In genomic region chr3R:25445546-25446400, dm6 we compare ENCODE assay signal across 5 fruit fly cellular contexts.
TF ChIP-seq lines count a peak whose summit lies in the region.

No protein-coding gene starts in this region.

- no peak for TF ChIP-seq CTCF in whole organism, embryonic (GFP tag; optimal IDR thresholded peaks at IDR 0.05; lab: Kevin White, UChicago)

TF ChIP-seq in whole organism, adult, 20 proteins besides CTCF, POLR2A, EP300 and RAD21:
- no peak for TF ChIP-seq Crg-1 (GFP tag; optimal IDR thresholded peaks at IDR 0.05; lab: Kevin White, UChicago)
- TF ChIP-seq toe (GFP tag; optimal IDR thresholded peaks at IDR 0.05; lab: Kevin White, UChicago): no peak
- no peak for TF ChIP-seq Hr96 (GFP tag; optimal IDR thresholded peaks at IDR 0.05; lab: Kevin White, UChicago)
- no peak for TF ChIP-seq tj (GFP tag; optimal IDR thresholded peaks at IDR 0.05; lab: Kevin White, UChicago)
- TF ChIP-seq kay (GFP tag; lab: Kevin White, UChicago; ENCODE audit: borderline replicate concordance): peak; percentile 12
- TF ChIP-seq CG12768 (GFP tag; optimal IDR thresholded peaks at IDR 0.05; lab: Kevin White, UChicago): no peak
- TF ChIP-seq Clk (GFP tag; optimal IDR thresholded peaks at IDR 0.05; lab: Kevin White, UChicago): no peak
TF ChIP-seq in whole organism, adult: peak in this region for 1.

TF ChIP-seq in whole organism, embryonic, 481 proteins besides CTCF, POLR2A, EP300 and RAD21 (continues in another document):
- peak; percentile 64 for TF ChIP-seq HHEX (GFP tag; optimal IDR thresholded peaks at IDR 0.05; lab: Kevin White, UChicago)
- TF ChIP-seq CG13775 (GFP tag; optimal IDR thresholded peaks at IDR 0.05; lab: Kevin White, UChicago): peak; percentile 51
- TF ChIP-seq CG9609 (GFP tag; optimal IDR thresholded peaks at IDR 0.05; lab: Kevin White, UChicago): peak; percentile 60
- TF ChIP-seq CG15011 (GFP tag; optimal IDR thresholded peaks at IDR 0.05; lab: Kevin White, UChicago): peak; percentile 29
- TF ChIP-seq CG8765 (GFP tag; IDR thresholded peaks at IDR 0.05; lab: Robert Waterston, UW): peak; percentile 35; the same call in 1 of the 2 replicates
- TF ChIP-seq sug (tag; optimal IDR thresholded peaks at IDR 0.05; lab: Kevin White, UChicago): no peak
- TF ChIP-seq Hr51 (GFP tag; optimal IDR thresholded peaks at IDR 0.05; lab: Kevin White, UChicago): peak; percentile 47 to 68
- peak; percentile 52; the same call in 1 of the 2 replicates for TF ChIP-seq Nf-YA (GFP tag; IDR thresholded peaks at IDR 0.05; lab: Robert Waterston, UW)
- peak; percentile 78 for TF ChIP-seq CG17361 (GFP tag; IDR thresholded peaks at IDR 0.05; lab: Robert Waterston, UW)
- TF ChIP-seq CG16813 (GFP tag; IDR thresholded peaks at IDR 0.05; lab: Robert Waterston, UW; ENCODE audit: partially characterized antibody): no peak
- TF ChIP-seq CG11093 (GFP tag; IDR thresholded peaks at IDR 0.05; lab: Robert Waterston, UW): peak; percentile 68
- TF ChIP-seq dmrt99B (tag; optimal IDR thresholded peaks at IDR 0.05; lab: Kevin White, UChicago): peak; percentile 77
- no peak for TF ChIP-seq CG15479 (GFP tag; optimal IDR thresholded peaks at IDR 0.05; lab: Kevin White, UChicago)
- TF ChIP-seq CG7928 (GFP tag; optimal IDR thresholded peaks at IDR 0.05; lab: Kevin White, UChicago): no peak
- no peak for TF ChIP-seq hkb (optimal IDR thresholded peaks at IDR 0.05; lab: Kevin White, UChicago)
- TF ChIP-seq hkb (GFP tag; IDR thresholded peaks at IDR 0.05; lab: Robert Waterston, UW): peak; percentile 78
- peak; percentile 40 for TF ChIP-seq Atf3 (GFP tag; optimal IDR thresholded peaks at IDR 0.05; lab: Kevin White, UChicago)
- peak; percentile 49 for TF ChIP-seq ab (GFP tag; optimal IDR thresholded peaks at IDR 0.05; lab: Kevin White, UChicago)
- TF ChIP-seq NfI (GFP tag; optimal IDR thresholded peaks at IDR 0.05; lab: Kevin White, UChicago): peak; percentile 45
- no peak for TF ChIP-seq Adf1 (GFP tag; IDR thresholded peaks at IDR 0.05; lab: Robert Waterston, UW)
- peak; percentile 62 to 70 for TF ChIP-seq chif (GFP tag; optimal IDR thresholded peaks at IDR 0.05; lab: Kevin White, UChicago)

TF ChIP-seq in whole organism, prepupa, 60 proteins besides CTCF, POLR2A, EP300 and RAD21 (continues in another document):
- TF ChIP-seq fd59A (GFP tag; optimal IDR thresholded peaks at IDR 0.05; lab: Kevin White, UChicago) (peak; percentile 83), net (GFP tag; optimal IDR thresholded peaks at IDR 0.05; lab: Kevin White, UChicago) (peak; percentile 88), CG32006 (GFP tag; optimal IDR thresholded peaks at IDR 0.05; lab: Kevin White, UChicago) (peak; percentile 94), CG1621 (tag; optimal IDR thresholded peaks at IDR 0.05; lab: Kevin White, UChicago) (peak; percentile 88), CG10669 (GFP tag; optimal IDR thresholded peaks at IDR 0.05; lab: Kevin White, UChicago) (peak; percentile 90), lz (GFP tag; optimal IDR thresholded peaks at IDR 0.05; lab: Kevin White, UChicago) (peak; percentile 83), topi (GFP tag; optimal IDR thresholded peaks at IDR 0.05; lab: Kevin White, UChicago) (peak; percentile 84), svp (GFP tag; lab: Kevin White, UChicago) (peak; percentile 91), pdm3 (GFP tag; optimal IDR thresholded peaks at IDR 0.05; lab: Kevin White, UChicago) (peak; percentile 91), Met (GFP tag; optimal IDR thresholded peaks at IDR 0.05; lab: Kevin White, UChicago) (peak; percentile 81), spab (GFP tag; optimal IDR thresholded peaks at IDR 0.05; lab: Kevin White, UChicago) (peak; percentile 86), Blimp-1 (GFP tag; optimal IDR thresholded peaks at IDR 0.05; lab: Kevin White, UChicago) (no peak), Sox102F (GFP tag; optimal IDR thresholded peaks at IDR 0.05; lab: Kevin White, UChicago) (peak; percentile 77), Hr39 (GFP tag; optimal IDR thresholded peaks at IDR 0.05; lab: Kevin White, UChicago) (peak; percentile 80), CG7368 (GFP tag; optimal IDR thresholded peaks at IDR 0.05; lab: Kevin White, UChicago) (peak; percentile 65), CG10631 (GFP tag; optimal IDR thresholded peaks at IDR 0.05; lab: Kevin White, UChicago) (peak; percentile 89), Lpt (GFP tag; optimal IDR thresholded peaks at IDR 0.05; lab: Kevin White, UChicago) (peak; percentile 91), CG31627 (GFP tag; optimal IDR thresholded peaks at IDR 0.05; lab: Kevin White, UChicago) (peak; percentile 82), CG6792 (GFP tag; optimal IDR thresholded peaks at IDR 0.05; lab: Kevin White, UChicago) (peak; percentile 90), CG4318 (GFP tag; optimal IDR thresholded peaks at IDR 0.05; lab: Kevin White, UChicago) (peak; percentile 92), Sox15 (GFP tag; optimal IDR thresholded peaks at IDR 0.05; lab: Kevin White, UChicago) (peak; percentile 82), eg (GFP tag; IDR thresholded peaks at IDR 0.05; lab: Robert Waterston, UW) (peak; percentile 91)

TF ChIP-seq in whole organism, pupa, 21 proteins besides CTCF, POLR2A, EP300 and RAD21:
- TF ChIP-seq CG15710 (tag; optimal IDR thresholded peaks at IDR 0.05; lab: Kevin White, UChicago): peak; percentile 88
- TF ChIP-seq fd96Ca (GFP tag; IDR thresholded peaks at IDR 0.05; lab: Robert Waterston, UW): peak; percentile 88
- TF ChIP-seq CG32121 (GFP tag; IDR thresholded peaks at IDR 0.05; lab: Robert Waterston, UW): peak; percentile 87
- TF ChIP-seq CG34367 (tag; optimal IDR thresholded peaks at IDR 0.05; lab: Kevin White, UChicago): peak; percentile 88
- TF ChIP-seq gl (tag; optimal IDR thresholded peaks at IDR 0.05; lab: Kevin White, UChicago): peak; percentile 71
- TF ChIP-seq Pif1B (GFP tag; optimal IDR thresholded peaks at IDR 0.05; lab: Kevin White, UChicago): peak; percentile 89
- no peak for TF ChIP-seq EcR (GFP tag; optimal IDR thresholded peaks at IDR 0.05; lab: Kevin White, UChicago)
- TF ChIP-seq CG8159 (tag; optimal IDR thresholded peaks at IDR 0.05; lab: Kevin White, UChicago): peak; percentile 92
- peak; percentile 90 for TF ChIP-seq CG8301 (tag; optimal IDR thresholded peaks at IDR 0.05; lab: Kevin White, UChicago)
- TF ChIP-seq CG14655 (GFP tag; optimal IDR thresholded peaks at IDR 0.05; lab: Kevin White, UChicago): peak; percentile 91
- peak; percentile 93 for TF ChIP-seq CG9948 (tag; optimal IDR thresholded peaks at IDR 0.05; lab: Kevin White, UChicago)
- peak; percentile 83 for TF ChIP-seq D1 (tag; optimal IDR thresholded peaks at IDR 0.05; lab: Kevin White, UChicago)
- peak; percentile 69 for TF ChIP-seq CG10348 (GFP tag; IDR thresholded peaks at IDR 0.05; lab: Robert Waterston, UW)
- peak; percentile 83 for TF ChIP-seq Ets98B (GFP tag; IDR thresholded peaks at IDR 0.05; lab: Robert Waterston, UW)
- peak; percentile 66 for TF ChIP-seq Snoo (tag; optimal IDR thresholded peaks at IDR 0.05; lab: Kevin White, UChicago)
- peak; percentile 88 for TF ChIP-seq CG13204 (GFP tag; optimal IDR thresholded peaks at IDR 0.05; lab: Kevin White, UChicago)
- peak; percentile 90 for TF ChIP-seq CG17806 (tag; optimal IDR thresholded peaks at IDR 0.05; lab: Kevin White, UChicago)
- TF ChIP-seq CG12605 (GFP tag; IDR thresholded peaks at IDR 0.05; lab: Robert Waterston, UW): peak; percentile 78; the same call in 1 of the 2 replicates
- peak; percentile 94 for TF ChIP-seq CG4496 (GFP tag; IDR thresholded peaks at IDR 0.05; lab: Robert Waterston, UW)
- TF ChIP-seq Pif1A (GFP tag; optimal IDR thresholded peaks at IDR 0.05; lab: Kevin White, UChicago): peak; percentile 93
- peak; percentile 66 for TF ChIP-seq rn (GFP tag; IDR thresholded peaks at IDR 0.05; lab: Robert Waterston, UW)

TF ChIP-seq in whole organism, wandering third instar larva, 38 proteins besides CTCF, POLR2A, EP300 and RAD21 (continues in another document):
- TF ChIP-seq foxo (GFP tag; optimal IDR thresholded peaks at IDR 0.05; lab: Kevin White, UChicago) (peak in 1 of 2 experiments; percentile 70), CG9705 (GFP tag; optimal IDR thresholded peaks at IDR 0.05; lab: Kevin White, UChicago) (no peak), Sp1 (GFP tag; optimal IDR thresholded peaks at IDR 0.05; lab: Kevin White, UChicago) (peak; percentile 28), dmrt93B (GFP tag; optimal IDR thresholded peaks at IDR 0.05; lab: Kevin White, UChicago) (peak; percentile 24), sv (GFP tag; optimal IDR thresholded peaks at IDR 0.05; lab: Kevin White, UChicago) (peak; percentile 56), Jra (GFP tag; optimal IDR thresholded peaks at IDR 0.05; lab: Kevin White, UChicago) (peak; percentile 1), CrebA (GFP tag; optimal IDR thresholded peaks at IDR 0.05; lab: Kevin White, UChicago; ENCODE audit: borderline replicate concordance) (no peak), rgr (GFP tag; optimal IDR thresholded peaks at IDR 0.05; lab: Kevin White, UChicago) (peak; percentile 65), sage (GFP tag; optimal IDR thresholded peaks at IDR 0.05; lab: Kevin White, UChicago) (no peak), Hnf4 (GFP tag; optimal IDR thresholded peaks at IDR 0.05; lab: Kevin White, UChicago) (peak; percentile 31), Rel (GFP tag; optimal IDR thresholded peaks at IDR 0.05; lab: Kevin White, UChicago) (no peak), Rel (tag; optimal IDR thresholded peaks at IDR 0.05; lab: Kevin White, UChicago) (no peak), GATAd (GFP tag; optimal IDR thresholded peaks at IDR 0.05; lab: Kevin White, UChicago) (no peak), lola (GFP tag; optimal IDR thresholded peaks at IDR 0.05; lab: Kevin White, UChicago) (no peak), woc (GFP tag; optimal IDR thresholded peaks at IDR 0.05; lab: Kevin White, UChicago) (peak; percentile 68), h (GFP tag; optimal IDR thresholded peaks at IDR 0.05; lab: Kevin White, UChicago) (peak; percentile 64), Dif (GFP tag; optimal IDR thresholded peaks at IDR 0.05; lab: Kevin White, UChicago; ENCODE audit: partially characterized antibody) (no peak), usp (GFP tag; optimal IDR thresholded peaks at IDR 0.05; lab: Kevin White, UChicago) (no peak), pan (optimal IDR thresholded peaks at IDR 0.05; lab: Kevin White, UChicago) (no peak), Abd-B (GFP tag; optimal IDR thresholded peaks at IDR 0.05; lab: Kevin White, UChicago) (no peak), Vsx2 (GFP tag; optimal IDR thresholded peaks at IDR 0.05; lab: Kevin White, UChicago; ENCODE audit: partially characterized antibody) (no peak), N (GFP tag; optimal IDR thresholded peaks at IDR 0.05; lab: Kevin White, UChicago) (no peak), OdsH (GFP tag; optimal IDR thresholded peaks at IDR 0.05; lab: Kevin White, UChicago) (peak; percentile 48), tai (GFP tag; optimal IDR thresholded peaks at IDR 0.05; lab: Kevin White, UChicago) (no peak), CG32264 (GFP tag; optimal IDR thresholded peaks at IDR 0.05; lab: Kevin White, UChicago) (no peak), ey (GFP tag; optimal IDR thresholded peaks at IDR 0.05; lab: Kevin White, UChicago) (peak; percentile 60), HLH106 (tag; optimal IDR thresholded peaks at IDR 0.05; lab: Kevin White, UChicago) (peak; percentile 59), Hr78 (GFP tag; optimal IDR thresholded peaks at IDR 0.05; lab: Kevin White, UChicago) (no peak), Dfd (GFP tag; optimal IDR thresholded peaks at IDR 0.05; lab: Kevin White, UChicago) (no peak)
